Worm (Caenorhabditis elegans) whole organism, L2 larva: Measurements from ENCODE around the gene bmk-1.

Experiments used
- ZK546.5 ChIP-seq: sonication (generic microtip); optimal IDR thresholded peaks from 2 replicates; lab custom pipeline; 2017; ENCODE audit warnings: missing biosample characterization, missing genetic modification characterization
- dmd-4 ChIP-seq: sonication (generic microtip); optimal IDR thresholded peaks from 2 replicates; lab custom pipeline; 2017; ENCODE audit warnings: missing biosample characterization, missing genetic modification characterization
- elt-3 ChIP-seq: sonication (generic microtip); optimal IDR thresholded peaks from 2 replicates; lab custom pipeline; 2017; ENCODE audit warnings: missing biosample characterization, missing genetic modification characterization
- fos-1 ChIP-seq: fragments of 150-350 bp; optimal IDR thresholded peaks from 2 replicates; lab custom pipeline; 2014; ENCODE audit warnings: missing biosample characterization, missing genetic modification characterization
- lsy-2 ChIP-seq, 2 experiments: fragments of 150-350 bp in 1 of 2; sonication (generic microtip) in 1 of 2; optimal IDR thresholded peaks; 2 replicates each; lab custom pipeline; 2014 to 2017; ENCODE audit warnings: missing biosample characterization in 2 of 2, missing genetic modification characterization in 2 of 2
- nhr-11 ChIP-seq: fragments of 150-350 bp; optimal IDR thresholded peaks from 2 replicates; lab custom pipeline; 2014; ENCODE audit warnings: missing biosample characterization, missing genetic modification characterization
- unc-62 ChIP-seq: fragments of 150-350 bp; optimal IDR thresholded peaks from 2 replicates; lab custom pipeline; 2014; ENCODE audit warnings: missing biosample characterization, missing genetic modification reagents, missing genetic modification characterization
- ztf-1 ChIP-seq: fragments of 200-800 bp; sonication (Bioruptor generic); conservative IDR thresholded peaks from 2 replicates; pipeline ENCODE4 v1.3.6; 2022; ENCODE audit warnings: missing genetic modification characterization, missing compliant biosample characterization

- TF ChIP-seq unc-62 (GFP tag; lab: Kevin White, UChicago) = no peak
- TF ChIP-seq fos-1 = no peak
- TF ChIP-seq nhr-11 = no peak
- TF ChIP-seq lsy-2 (tag; optimal IDR thresholded peaks at IDR 0.05; lab: Kevin White, UChicago) = no peak
- TF ChIP-seq dmd-4 (tag; lab: Kevin White, UChicago) = no peak
- no peak for TF ChIP-seq ZK546.5
- TF ChIP-seq ztf-1 = no peak
- TF ChIP-seq elt-3 = no peak
Observed at ce11 chrV:14481401-14481800, 24.6 kb upstream of the bmk-1 start, which contains the start of gene R02D5.7.
